Fruit fly (Drosophila melanogaster) whole organism, prepupa: ENCODE data around the gene escl.

Source experiments
- Blimp-1 ChIP-seq: fragments of 200-800 bp; sonication (Bioruptor generic); optimal IDR thresholded peaks from 3 replicates; lab custom pipeline; 2017; ENCODE audit warnings: missing biosample characterization, missing genetic modification characterization, mild to moderate bottlenecking, moderate library complexity, missing genetic modification reagents
- CG10631 ChIP-seq: fragments of 200-800 bp; sonication (Bioruptor generic); optimal IDR thresholded peaks from 2 replicates; lab custom pipeline; 2016; ENCODE audit warnings: missing biosample characterization, missing genetic modification characterization
- CG10669 ChIP-seq: fragments of 200-800 bp; sonication (Bioruptor generic); optimal IDR thresholded peaks from 3 replicates; lab custom pipeline; 2018; ENCODE audit warnings: missing biosample characterization, mild to moderate bottlenecking, missing genetic modification characterization, moderate library complexity
- CG11294 ChIP-seq: fragments of 200-800 bp; sonication (Bioruptor generic); IDR thresholded peaks from 2 replicates; pipeline ENCODE4 v1.3.6; 2022; ENCODE audit warnings: missing biosample characterization, missing genetic modification characterization
- CG11762 ChIP-seq: fragments of 200-800 bp; sonication (Bioruptor generic); optimal IDR thresholded peaks from 3 replicates; lab custom pipeline; 2016; ENCODE audit warnings: missing biosample characterization, missing genetic modification characterization; ENCODE audit not compliant: insufficient read depth
- CG11902 ChIP-seq: fragments of 200-800 bp; sonication (Bioruptor generic); optimal IDR thresholded peaks from 3 replicates; lab custom pipeline; 2016; ENCODE audit warnings: missing biosample characterization, missing genetic modification characterization
- CG1621 ChIP-seq: fragments of 200-800 bp; sonication (Bioruptor generic); optimal IDR thresholded peaks from 3 replicates; lab custom pipeline; 2018; ENCODE audit warnings: missing biosample characterization, mild to moderate bottlenecking, missing genetic modification characterization
- CG16779 ChIP-seq: fragments of 200-800 bp; sonication (Bioruptor generic); optimal IDR thresholded peaks from 3 replicates; lab custom pipeline; 2017; ENCODE audit warnings: missing biosample characterization, mild to moderate bottlenecking, missing genetic modification characterization
- CG31627 ChIP-seq: fragments of 200-800 bp; sonication (Bioruptor generic); optimal IDR thresholded peaks from 3 replicates; lab custom pipeline; 2016; ENCODE audit warnings: missing biosample characterization, missing genetic modification characterization
- CG34406 ChIP-seq: fragments of 200-800 bp; sonication (Bioruptor generic); optimal IDR thresholded peaks from 3 replicates; lab custom pipeline; 2016; ENCODE audit warnings: missing biosample characterization, missing genetic modification characterization
- CG3919 ChIP-seq: fragments of 200-800 bp; sonication (Bioruptor generic); optimal IDR thresholded peaks from 3 replicates; lab custom pipeline; 2016; ENCODE audit warnings: missing biosample characterization, missing genetic modification characterization
- CG4318 ChIP-seq: fragments of 200-800 bp; sonication (Bioruptor generic); optimal IDR thresholded peaks from 3 replicates; lab custom pipeline; 2017; ENCODE audit warnings: missing biosample characterization, mild to moderate bottlenecking, missing genetic modification characterization
- CG6163 ChIP-seq: fragments of 200-800 bp; sonication (Bioruptor generic); IDR thresholded peaks from 3 replicates; pipeline ENCODE4 v1.3.6; 2022; ENCODE audit warnings: missing biosample characterization, missing genetic modification characterization
- CG6276 ChIP-seq: fragments of 200-800 bp; sonication (Bioruptor generic); optimal IDR thresholded peaks from 2 replicates; lab custom pipeline; 2017; ENCODE audit warnings: missing biosample characterization, mild to moderate bottlenecking, missing genetic modification characterization
- CG6808 ChIP-seq: fragments of 200-800 bp; sonication (Bioruptor generic); optimal IDR thresholded peaks from 3 replicates; lab custom pipeline; 2017; ENCODE audit warnings: missing biosample characterization, missing genetic modification characterization, mild to moderate bottlenecking, moderate library complexity, missing genetic modification reagents
- CG6854 ChIP-seq: fragments of 200-800 bp; sonication (Bioruptor generic); optimal IDR thresholded peaks from 2 replicates; lab custom pipeline; 2017; ENCODE audit warnings: missing biosample characterization, mild to moderate bottlenecking, missing genetic modification characterization
- CG7368 ChIP-seq: fragments of 200-800 bp; sonication (Bioruptor generic); optimal IDR thresholded peaks from 3 replicates; lab custom pipeline; 2016; ENCODE audit warnings: missing biosample characterization, missing genetic modification characterization
- CG8119 ChIP-seq: fragments of 200-800 bp; sonication (Bioruptor generic); IDR thresholded peaks from 3 replicates; pipeline ENCODE4 v1.3.6; 2022; ENCODE audit warnings: missing biosample characterization, missing genetic modification characterization
- CG8319 ChIP-seq: fragments of 200-800 bp; sonication (Bioruptor generic); optimal IDR thresholded peaks from 3 replicates; lab custom pipeline; 2016; ENCODE audit warnings: missing biosample characterization, missing genetic modification characterization
- CG8632 ChIP-seq: fragments of 200-800 bp; sonication (Bioruptor generic); optimal IDR thresholded peaks from 3 replicates; lab custom pipeline; 2016; ENCODE audit warnings: missing biosample characterization, missing genetic modification characterization
- CG9139 ChIP-seq: fragments of 200-800 bp; sonication (Bioruptor generic); optimal IDR thresholded peaks from 3 replicates; lab custom pipeline; 2017; ENCODE audit warnings: missing biosample characterization, mild to moderate bottlenecking, missing genetic modification characterization
- Eip75B ChIP-seq: fragments of 200-800 bp; sonication (Bioruptor generic); optimal IDR thresholded peaks from 3 replicates; lab custom pipeline; 2016; ENCODE audit warnings: missing biosample characterization, missing genetic modification characterization
- Eip93F ChIP-seq: fragments of 200-800 bp; sonication (Bioruptor generic); optimal IDR thresholded peaks from 2 replicates; lab custom pipeline; 2016; ENCODE audit warnings: missing biosample characterization, mild to moderate bottlenecking, missing genetic modification characterization
- Gug ChIP-seq: fragments of 200-800 bp; sonication (Bioruptor generic); IDR thresholded peaks from 2 replicates; pipeline ENCODE4 v1.3.6; 2022; ENCODE audit warnings: missing biosample characterization, missing genetic modification characterization
- Hr38 ChIP-seq: sonication (Bioruptor generic); optimal IDR thresholded peaks from 2 replicates; lab custom pipeline; 2016; ENCODE audit warnings: missing biosample characterization, missing genetic modification characterization
- Hr39 ChIP-seq: fragments of 200-800 bp; sonication (Bioruptor generic); optimal IDR thresholded peaks from 2 replicates; lab custom pipeline; 2016; ENCODE audit warnings: missing biosample characterization, missing genetic modification characterization
- Hr4 ChIP-seq: fragments of 200-800 bp; sonication (Bioruptor generic); optimal IDR thresholded peaks from 3 replicates; lab custom pipeline; 2016; ENCODE audit warnings: missing biosample characterization, missing genetic modification characterization
- Lpt ChIP-seq: fragments of 200-800 bp; sonication (Bioruptor generic); optimal IDR thresholded peaks from 3 replicates; lab custom pipeline; 2016; ENCODE audit warnings: missing biosample characterization, missing genetic modification characterization
- Smox ChIP-seq: fragments of 200-800 bp; sonication (Bioruptor generic); optimal IDR thresholded peaks from 3 replicates; lab custom pipeline; 2016; ENCODE audit warnings: missing biosample characterization, missing genetic modification characterization
- Sox102F ChIP-seq: fragments of 200-800 bp; sonication (Bioruptor generic); optimal IDR thresholded peaks from 2 replicates; lab custom pipeline; 2016; ENCODE audit warnings: missing biosample characterization, mild to moderate bottlenecking, missing genetic modification characterization
- Sox15 ChIP-seq: fragments of 200-800 bp; sonication (Bioruptor generic); optimal IDR thresholded peaks from 3 replicates; lab custom pipeline; 2016; ENCODE audit warnings: missing biosample characterization, missing genetic modification characterization
- achi ChIP-seq: fragments of 200-800 bp; sonication (Bioruptor generic); optimal IDR thresholded peaks from 3 replicates; lab custom pipeline; 2016; ENCODE audit warnings: missing biosample characterization, missing genetic modification characterization
- cyc ChIP-seq: fragments of 200-800 bp; sonication (Bioruptor generic); optimal IDR thresholded peaks from 3 replicates; lab custom pipeline; 2016; ENCODE audit warnings: missing biosample characterization, missing genetic modification characterization
- dac ChIP-seq: fragments of 200-800 bp; sonication (Bioruptor generic); optimal IDR thresholded peaks from 2 replicates; lab custom pipeline; 2017; ENCODE audit warnings: missing biosample characterization, mild to moderate bottlenecking, missing genetic modification characterization
- dsx ChIP-seq: fragments of 200-800 bp; optimal IDR thresholded peaks from 3 replicates; lab custom pipeline; 2019; ENCODE audit warnings: missing biosample characterization, mild to moderate bottlenecking, missing genetic modification characterization, moderate library complexity; ENCODE audit not compliant: poor library complexity, severe bottlenecking
- eg ChIP-seq: fragments of 200-800 bp; sonication (Bioruptor generic); IDR thresholded peaks from 3 replicates; pipeline ENCODE4 v1.3.6; 2022; ENCODE audit warnings: missing biosample characterization, missing genetic modification characterization
- fd59A ChIP-seq: fragments of 200-800 bp; sonication (Bioruptor generic); optimal IDR thresholded peaks from 2 replicates; lab custom pipeline; 2017; ENCODE audit warnings: missing biosample characterization, mild to moderate bottlenecking, missing genetic modification characterization, missing genetic modification reagents
- fd85E ChIP-seq: fragments of 200-800 bp; sonication (Bioruptor generic); optimal IDR thresholded peaks from 3 replicates; lab custom pipeline; 2016; ENCODE audit warnings: missing biosample characterization, missing genetic modification characterization
- lz ChIP-seq: fragments of 200-800 bp; sonication (Bioruptor generic); optimal IDR thresholded peaks from 3 replicates; lab custom pipeline; 2016; ENCODE audit warnings: missing biosample characterization, missing genetic modification characterization
- net ChIP-seq: fragments of 200-800 bp; sonication (Bioruptor generic); optimal IDR thresholded peaks from 3 replicates; lab custom pipeline; 2016; ENCODE audit warnings: missing biosample characterization, missing genetic modification characterization
- pdm3 ChIP-seq: fragments of 200-800 bp; sonication (Bioruptor generic); optimal IDR thresholded peaks from 3 replicates; lab custom pipeline; 2016; ENCODE audit warnings: missing biosample characterization, missing genetic modification characterization
- salr ChIP-seq, 2 experiments: fragments of 200-800 bp; sonication (Bioruptor generic); optimal IDR thresholded peaks; 3 replicates each; lab custom pipeline; 2016 to 2018; ENCODE audit warnings: missing biosample characterization in 2 of 2, missing genetic modification characterization in 2 of 2, mild to moderate bottlenecking in 1 of 2
- spab ChIP-seq: fragments of 200-800 bp; sonication (Bioruptor generic); optimal IDR thresholded peaks from 2 replicates; lab custom pipeline; 2017; ENCODE audit warnings: missing biosample characterization, mild to moderate bottlenecking, missing genetic modification characterization, missing genetic modification reagents
- ss ChIP-seq, 2 experiments: fragments of 200-800 bp; sonication (Bioruptor generic); optimal IDR thresholded peaks; 2 replicates in 1 of 2; 3 replicates in 1 of 2; lab custom pipeline; 2017 to 2018; ENCODE audit warnings: mild to moderate bottlenecking in 2 of 2, missing biosample characterization in 2 of 2, missing genetic modification characterization in 2 of 2, moderate library complexity in 1 of 2
- svp ChIP-seq: fragments of 200-800 bp; sonication (Bioruptor generic); peaks from one replicate; lab custom pipeline; 2016; ENCODE audit warnings: missing biosample characterization, missing genetic modification characterization
- vri ChIP-seq: fragments of 200-800 bp; sonication (Bioruptor generic); optimal IDR thresholded peaks from 3 replicates; lab custom pipeline; 2016; ENCODE audit warnings: missing biosample characterization, mild to moderate bottlenecking, missing genetic modification characterization

The escl gene

DNA sequence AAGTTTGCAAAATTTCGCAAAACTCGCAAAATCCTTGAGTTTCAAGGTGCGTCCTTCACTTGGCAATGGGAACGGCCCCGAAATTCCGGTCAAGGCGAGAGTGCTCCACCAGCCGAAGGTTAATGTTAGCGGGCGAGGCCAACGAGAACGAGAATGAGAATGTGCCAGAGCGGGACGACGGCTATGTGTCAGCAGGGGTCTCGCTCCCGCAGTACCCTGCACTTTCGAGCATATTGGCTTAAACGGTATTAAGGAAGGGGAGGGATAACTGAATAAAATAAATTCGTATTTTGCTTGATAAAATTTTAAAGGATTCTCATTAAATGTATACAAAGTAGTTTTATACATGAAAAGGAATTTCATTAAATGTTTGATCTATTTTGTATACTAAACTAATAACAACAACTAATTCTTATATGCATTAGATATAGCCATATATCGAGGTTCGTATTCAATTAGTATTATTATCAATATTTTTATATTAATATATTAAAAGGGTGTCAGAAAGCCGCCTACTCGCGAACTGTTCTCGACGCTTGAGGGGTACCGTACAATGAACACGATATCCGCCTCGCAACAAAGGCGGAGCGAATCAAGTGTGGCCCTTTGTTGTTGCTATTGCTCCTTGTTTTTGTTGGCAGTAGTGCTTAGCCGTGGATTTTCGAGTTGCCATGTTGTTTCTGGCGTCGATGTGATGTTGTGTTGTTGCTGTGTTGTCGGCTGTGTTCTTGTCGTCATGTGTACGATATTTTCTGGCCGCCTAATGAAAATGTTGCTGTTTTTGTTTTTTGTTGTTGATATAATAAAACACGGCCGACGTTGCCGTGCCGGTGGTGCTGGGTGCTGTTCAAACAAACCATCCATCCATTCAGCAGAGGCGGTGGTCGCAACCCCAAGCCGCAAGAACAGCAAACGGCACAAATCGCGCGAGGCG lies 15.9 kb downstream of the escl start (continued):
- TF ChIP-seq cyc (peak; percentile 82), CG4318 (GFP tag; lab: Kevin White, UChicago) (peak; percentile 86), Eip93F (GFP tag; lab: Kevin White, UChicago) (no peak), CG11902 (peak; percentile 87), Hr38 (no peak), CG11762 (GFP tag; lab: Kevin White, UChicago) (peak; percentile 84), ss (GFP tag; optimal IDR thresholded peaks at IDR 0.05; lab: Kevin White, UChicago) (peak; percentile 91 to 96), CG10669 (peak; percentile 86), Blimp-1 (GFP tag; lab: Kevin White, UChicago) (peak; percentile 97), lz (GFP tag; lab: Kevin White, UChicago) (peak; percentile 77)

DNA sequence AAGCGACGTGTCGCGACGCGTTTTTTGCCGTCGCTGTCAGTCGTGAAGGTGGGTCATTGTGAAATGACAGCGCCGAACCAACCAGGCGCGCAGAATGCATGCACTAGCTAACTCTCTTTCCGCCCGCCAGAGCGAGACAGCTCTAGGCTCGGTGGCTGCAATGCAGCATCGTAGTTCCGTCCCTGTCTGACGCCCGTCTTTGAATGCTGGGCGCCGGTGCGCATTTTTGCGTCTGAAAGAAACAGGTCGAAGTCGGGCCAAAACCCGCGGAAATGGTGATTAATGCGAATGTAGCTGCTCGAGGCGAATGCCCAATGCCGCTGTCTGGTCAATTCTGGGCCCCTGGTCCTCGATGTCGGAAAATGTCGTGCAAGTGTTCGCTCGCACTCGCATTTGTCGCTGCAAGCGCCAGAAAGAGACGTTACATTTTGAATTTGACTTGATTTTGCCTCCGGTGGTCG lies 16.6 kb downstream of the escl start:
- peak; percentile 78 for TF ChIP-seq fd85E (GFP tag; lab: Kevin White, UChicago)
- peak; percentile 80 for TF ChIP-seq CG1621 (tag; lab: Kevin White, UChicago)
- TF ChIP-seq Eip93F (GFP tag; lab: Kevin White, UChicago), result no peak
- TF ChIP-seq CG8632 (GFP tag; lab: Kevin White, UChicago), result peak; percentile 7
- no peak for TF ChIP-seq Gug
- TF ChIP-seq CG4318 (GFP tag; lab: Kevin White, UChicago), result no peak
- peak; percentile 99 for TF ChIP-seq svp (GFP tag; lab: Kevin White, UChicago)
- peak; percentile 80 for TF ChIP-seq Hr4 (GFP tag; lab: Kevin White, UChicago)
- TF ChIP-seq CG9139 (GFP tag; lab: Kevin White, UChicago), result peak; percentile 70
- TF ChIP-seq CG6163 (GFP tag; lab: Robert Waterston, UW), result no peak
- TF ChIP-seq Sox15 (GFP tag; lab: Kevin White, UChicago), result no peak
- TF ChIP-seq CG11762 (GFP tag; lab: Kevin White, UChicago), result no peak
- TF ChIP-seq CG6808, result peak; percentile 82
- no peak for TF ChIP-seq eg
- no peak for TF ChIP-seq CG10631 (GFP tag; lab: Kevin White, UChicago)
- peak; percentile 91 for TF ChIP-seq Lpt
- TF ChIP-seq salr (GFP tag; optimal IDR thresholded peaks at IDR 0.05; lab: Kevin White, UChicago), result peak; percentile 34 to 37
- TF ChIP-seq Hr39 (GFP tag; lab: Kevin White, UChicago), result no peak
- no peak for TF ChIP-seq vri
- TF ChIP-seq CG7368, result peak; percentile 56
- peak; percentile 66 for TF ChIP-seq CG3919 (GFP tag; lab: Kevin White, UChicago)
- peak; percentile 66 for TF ChIP-seq CG10669
- TF ChIP-seq Sox102F (GFP tag; lab: Kevin White, UChicago), result peak; percentile 68
- TF ChIP-seq CG11902, result no peak
- peak; percentile 66 for TF ChIP-seq Smox (GFP tag; lab: Kevin White, UChicago)
- TF ChIP-seq dac (GFP tag; lab: Kevin White, UChicago), result peak; percentile 42
- peak; percentile 100 for TF ChIP-seq dsx (GFP tag; lab: Kevin White, UChicago)
- peak; percentile 86 for TF ChIP-seq ss (GFP tag; optimal IDR thresholded peaks at IDR 0.05; lab: Kevin White, UChicago)
- TF ChIP-seq CG6276 (GFP tag; lab: Kevin White, UChicago), result peak; percentile 78
- TF ChIP-seq CG16779 (tag; lab: Kevin White, UChicago), result peak; percentile 54
- TF ChIP-seq CG8119 (GFP tag; lab: Robert Waterston, UW), result no peak
- TF ChIP-seq CG11294 (GFP tag; lab: Robert Waterston, UW), result no peak
- TF ChIP-seq lz (GFP tag; lab: Kevin White, UChicago), result peak; percentile 49
- peak; percentile 73 for TF ChIP-seq spab (GFP tag; lab: Kevin White, UChicago)
- peak; percentile 23 for TF ChIP-seq CG31627 (GFP tag; lab: Kevin White, UChicago)
- TF ChIP-seq CG8319 (GFP tag; lab: Kevin White, UChicago), result peak; percentile 60
- TF ChIP-seq cyc, result peak; percentile 35
- TF ChIP-seq net, result peak; percentile 75
- peak; percentile 31 for TF ChIP-seq CG34406 (GFP tag; lab: Kevin White, UChicago)
- peak; percentile 27 for TF ChIP-seq fd59A (GFP tag; lab: Kevin White, UChicago)
- TF ChIP-seq CG6854 (GFP tag; lab: Kevin White, UChicago), result peak; percentile 90
- TF ChIP-seq Blimp-1 (GFP tag; lab: Kevin White, UChicago), result peak; percentile 53
- TF ChIP-seq pdm3, result peak; percentile 67
- TF ChIP-seq Eip75B (GFP tag; lab: Kevin White, UChicago), result peak; percentile 74
- TF ChIP-seq achi, result peak; percentile 43
